Worm (Caenorhabditis elegans) whole organism, L2 larva: Measurements from ENCODE around the gene erh-2.

Experiments used
- C34F6.9 ChIP-seq: fragments of 150-350 bp; optimal IDR thresholded peaks from 2 replicates; lab custom pipeline; 2014; ENCODE audit warnings: missing biosample characterization, missing genetic modification characterization
- F13H6.1 ChIP-seq: sonication (generic microtip); optimal IDR thresholded peaks from 2 replicates; lab custom pipeline; 2016; ENCODE audit warnings: missing genetic modification characterization, missing compliant biosample characterization
- Y55F3AM.14 ChIP-seq: fragments of 200-800 bp; sonication (Bioruptor generic); optimal IDR thresholded peaks from 2 replicates; lab custom pipeline; 2018; ENCODE audit warnings: mild to moderate bottlenecking, missing genetic modification characterization, missing compliant biosample characterization
- alr-1 ChIP-seq: fragments of 150-350 bp; optimal IDR thresholded peaks from 2 replicates; lab custom pipeline; 2014; ENCODE audit warnings: missing biosample characterization, missing genetic modification characterization
- aly-2 ChIP-seq: fragments of 150-350 bp; optimal IDR thresholded peaks from 2 replicates; lab custom pipeline; 2014; ENCODE audit warnings: missing biosample characterization, missing genetic modification characterization
- ama-1 ChIP-seq: fragments of 150-350 bp; optimal IDR thresholded peaks from 2 replicates; lab custom pipeline; 2018; ENCODE audit warnings: inconsistent platforms
- blmp-1 ChIP-seq: sonication (generic microtip); optimal IDR thresholded peaks from 2 replicates; lab custom pipeline; 2017; ENCODE audit warnings: missing genetic modification characterization, mild to moderate bottlenecking, missing compliant biosample characterization, antibody characterized with exemption, moderate library complexity; ENCODE audit not compliant: insufficient read depth
- ceh-16 ChIP-seq: fragments of 150-350 bp; optimal IDR thresholded peaks from 2 replicates; lab custom pipeline; 2014; ENCODE audit warnings: missing biosample characterization, missing genetic modification characterization
- ceh-82 ChIP-seq: fragments of 150-350 bp; optimal IDR thresholded peaks from 2 replicates; lab custom pipeline; 2014; ENCODE audit warnings: missing biosample characterization, missing genetic modification characterization
- crh-2 ChIP-seq: sonication (generic microtip); optimal IDR thresholded peaks from 2 replicates; lab custom pipeline; 2017; ENCODE audit warnings: missing biosample characterization, missing genetic modification characterization
- dmd-4 ChIP-seq: sonication (generic microtip); optimal IDR thresholded peaks from 2 replicates; lab custom pipeline; 2017; ENCODE audit warnings: missing biosample characterization, missing genetic modification characterization
- egl-27 ChIP-seq: sonication (generic microtip); optimal IDR thresholded peaks from 3 replicates; lab custom pipeline; 2017; ENCODE audit warnings: missing biosample characterization, missing genetic modification reagents, missing genetic modification characterization
- elt-1 ChIP-seq: fragments of 150-350 bp; optimal IDR thresholded peaks from 2 replicates; lab custom pipeline; 2014; ENCODE audit warnings: missing biosample characterization, missing genetic modification characterization
- fos-1 ChIP-seq: fragments of 150-350 bp; optimal IDR thresholded peaks from 2 replicates; lab custom pipeline; 2014; ENCODE audit warnings: missing biosample characterization, missing genetic modification characterization
- gmeb-1 ChIP-seq: fragments of 150-350 bp; optimal IDR thresholded peaks from 2 replicates; lab custom pipeline; 2014; ENCODE audit warnings: missing biosample characterization, missing genetic modification characterization
- lin-11 ChIP-seq: fragments of 150-350 bp; sonication (generic microtip); optimal IDR thresholded peaks from 2 replicates; lab custom pipeline; 2014; ENCODE audit warnings: missing biosample characterization, missing genetic modification characterization, inconsistent platforms, mixed read lengths
- lin-13 ChIP-seq: fragments of 150-350 bp; optimal IDR thresholded peaks from 2 replicates; lab custom pipeline; 2014; ENCODE audit warnings: missing biosample characterization, missing genetic modification reagents, missing genetic modification characterization
- lin-39 ChIP-seq: fragments of 150-350 bp; optimal IDR thresholded peaks from 2 replicates; lab custom pipeline; 2014; ENCODE audit warnings: missing biosample characterization, missing genetic modification reagents, missing genetic modification characterization
- lsy-2 ChIP-seq, 2 experiments: fragments of 150-350 bp in 1 of 2; sonication (generic microtip) in 1 of 2; optimal IDR thresholded peaks; 2 replicates each; lab custom pipeline; 2014 to 2017; ENCODE audit warnings: missing biosample characterization in 2 of 2, missing genetic modification characterization in 2 of 2
- mab-5 ChIP-seq: fragments of 150-350 bp; optimal IDR thresholded peaks from 2 replicates; lab custom pipeline; 2014; ENCODE audit warnings: missing biosample characterization, missing genetic modification characterization
- mbf-1 ChIP-seq: sonication (generic microtip); optimal IDR thresholded peaks from 2 replicates; lab custom pipeline; 2017; ENCODE audit warnings: missing biosample characterization, missing genetic modification characterization
- mdl-1 ChIP-seq, 2 experiments: fragments of 150-350 bp in 1 of 2; sonication (generic microtip) in 1 of 2; optimal IDR thresholded peaks; 2 replicates each; lab custom pipeline; 2017; ENCODE audit warnings: missing biosample characterization in 2 of 2, missing genetic modification characterization in 2 of 2
- nhr-10 ChIP-seq: sonication (generic microtip); optimal IDR thresholded peaks from 2 replicates; lab custom pipeline; 2017; ENCODE audit warnings: missing biosample characterization, missing genetic modification characterization
- nhr-12 ChIP-seq: fragments of 150-350 bp; optimal IDR thresholded peaks from 2 replicates; lab custom pipeline; 2014; ENCODE audit warnings: missing biosample characterization, missing genetic modification characterization
- nhr-129 ChIP-seq: fragments of 150-350 bp; optimal IDR thresholded peaks from 2 replicates; lab custom pipeline; 2014; ENCODE audit warnings: missing biosample characterization, missing genetic modification characterization
- nhr-21 ChIP-seq: fragments of 150-350 bp; optimal IDR thresholded peaks from 2 replicates; lab custom pipeline; 2014; ENCODE audit warnings: missing biosample characterization, missing genetic modification characterization
- nhr-23 ChIP-seq: fragments of 150-350 bp; optimal IDR thresholded peaks from 2 replicates; lab custom pipeline; 2014; ENCODE audit warnings: missing biosample characterization, missing genetic modification reagents, missing genetic modification characterization
- nhr-25 ChIP-seq: fragments of 150-350 bp; sonication (generic microtip); optimal IDR thresholded peaks from 3 replicates; lab custom pipeline; 2014; ENCODE audit warnings: missing biosample characterization, missing genetic modification characterization
- nhr-6 ChIP-seq: fragments of 150-350 bp; optimal IDR thresholded peaks from 2 replicates; lab custom pipeline; 2014; ENCODE audit warnings: missing biosample characterization, missing genetic modification characterization
- nhr-77 ChIP-seq: fragments of 150-350 bp; optimal IDR thresholded peaks from 2 replicates; lab custom pipeline; 2014; ENCODE audit warnings: missing biosample characterization, missing genetic modification characterization
- peb-1 ChIP-seq: fragments of 150-350 bp; optimal IDR thresholded peaks from 2 replicates; lab custom pipeline; 2014; ENCODE audit warnings: missing biosample characterization, missing genetic modification characterization
- sem-4 ChIP-seq: fragments of 150-350 bp; optimal IDR thresholded peaks from 2 replicates; lab custom pipeline; 2014; ENCODE audit warnings: missing biosample characterization, missing genetic modification reagents, missing genetic modification characterization
- sma-3 ChIP-seq: sonication (generic microtip); optimal IDR thresholded peaks from 2 replicates; lab custom pipeline; 2016; ENCODE audit warnings: missing genetic modification reagents, missing genetic modification characterization, missing compliant biosample characterization
- sma-9 ChIP-seq, 2 experiments: fragments of 150-350 bp in 1 of 2; sonication (generic microtip) in 1 of 2; optimal IDR thresholded peaks; 2 replicates each; lab custom pipeline; 2014 to 2016; ENCODE audit warnings: missing genetic modification characterization in 2 of 2, mild to moderate bottlenecking in 1 of 2, missing biosample characterization in 1 of 2, missing compliant biosample characterization in 1 of 2, missing genetic modification reagents in 1 of 2, moderate library complexity in 1 of 2
- snpc-4 ChIP-seq: fragments of 150-350 bp; optimal IDR thresholded peaks from 2 replicates; lab custom pipeline; 2014; ENCODE audit warnings: missing biosample characterization, missing genetic modification characterization
- unc-39 ChIP-seq: fragments of 150-350 bp; optimal IDR thresholded peaks from 2 replicates; lab custom pipeline; 2014; ENCODE audit warnings: missing biosample characterization, missing genetic modification characterization
- unc-55 ChIP-seq: fragments of 150-350 bp; sonication (generic microtip); optimal IDR thresholded peaks from 3 replicates; lab custom pipeline; 2014; ENCODE audit warnings: missing biosample characterization, missing genetic modification reagents, missing genetic modification characterization
- unc-62 ChIP-seq: fragments of 150-350 bp; optimal IDR thresholded peaks from 2 replicates; lab custom pipeline; 2014; ENCODE audit warnings: missing biosample characterization, missing genetic modification reagents, missing genetic modification characterization
- zag-1 ChIP-seq: fragments of 150-350 bp; optimal IDR thresholded peaks from 2 replicates; lab custom pipeline; 2014; ENCODE audit warnings: missing biosample characterization, missing genetic modification characterization
- ztf-11 ChIP-seq: sonication (generic microtip); optimal IDR thresholded peaks from 2 replicates; lab custom pipeline; 2017; ENCODE audit warnings: missing biosample characterization, missing genetic modification characterization

Gene erh-2

ce11 chrIII:4593098-4593697 is at the start of gene erh-2:
erh-2 (plus strand) TSS chrIII:4593231.
- TF ChIP-seq dmd-4 (tag; lab: Kevin White, UChicago) = no peak
- no peak for TF ChIP-seq nhr-23
- TF ChIP-seq Y55F3AM.14 (GFP tag; lab: Kevin White, UChicago) = no peak
- no peak for TF ChIP-seq alr-1
- TF ChIP-seq fos-1 = no peak
- TF ChIP-seq nhr-10 = no peak
- no peak for TF ChIP-seq elt-1 (tag; lab: Kevin White, UChicago)
- TF ChIP-seq egl-27 = no peak
- TF ChIP-seq unc-39 = no peak
- no peak for TF ChIP-seq nhr-6
- TF ChIP-seq ceh-82 (tag; lab: Kevin White, UChicago) = no peak
- no peak for TF ChIP-seq mab-5 (tag; lab: Kevin White, UChicago)
- no peak for TF ChIP-seq sma-9 (GFP tag; optimal IDR thresholded peaks at IDR 0.05; lab: Kevin White, UChicago)
- no peak for TF ChIP-seq sma-9 (tag; optimal IDR thresholded peaks at IDR 0.05; lab: Kevin White, UChicago)
- TF ChIP-seq, all 48 proteins: peak for 0

- TF ChIP-seq gmeb-1 (tag; lab: Kevin White, UChicago) = no peak
- TF ChIP-seq elt-1 (tag; lab: Kevin White, UChicago) = no peak
- TF ChIP-seq mbf-1 (tag; lab: Kevin White, UChicago) = no peak
- no peak for TF ChIP-seq lin-39
- no peak for TF ChIP-seq nhr-129
- no peak for TF ChIP-seq nhr-21 (tag; lab: Kevin White, UChicago)
- TF ChIP-seq mab-5 (tag; lab: Kevin White, UChicago) = no peak
- no peak for TF ChIP-seq ztf-11 (tag; lab: Kevin White, UChicago)
- no peak for TF ChIP-seq C34F6.9 (tag; lab: Kevin White, UChicago)
- no peak for TF ChIP-seq aly-2 (tag; lab: Kevin White, UChicago)
- no peak for TF ChIP-seq unc-39
- no peak for TF ChIP-seq lin-11 (tag; lab: Kevin White, UChicago)
- no peak for TF ChIP-seq sma-3
- TF ChIP-seq snpc-4 (tag; lab: Kevin White, UChicago) = no peak
Measured at ce11 chrIII:4544959-4545358, 48.1 kb upstream of the erh-2 start, which contains the start of gene M88.3. M88.3 (minus strand) TSS chrIII:4545059.

ce11 chrIII:4548739-4549138 is 44.3 kb upstream of the erh-2 start, which contains the start of gene M88.4:
M88.4 (plus strand) TSS chrIII:4549039.
- no peak for TF ChIP-seq ama-1 (lab: Kevin White, UChicago)
- no peak for TF ChIP-seq dmd-4 (tag; lab: Kevin White, UChicago)
- TF ChIP-seq Y55F3AM.14 (GFP tag; lab: Kevin White, UChicago) = no peak
- no peak for TF ChIP-seq peb-1 (tag; lab: Kevin White, UChicago)
- TF ChIP-seq nhr-77 (tag; lab: Kevin White, UChicago) = no peak
- TF ChIP-seq unc-62 (GFP tag; lab: Kevin White, UChicago) = no peak
- no peak for TF ChIP-seq sma-9 (GFP tag; optimal IDR thresholded peaks at IDR 0.05; lab: Kevin White, UChicago)
- no peak for TF ChIP-seq sma-9 (tag; optimal IDR thresholded peaks at IDR 0.05; lab: Kevin White, UChicago)
- TF ChIP-seq unc-55 = no peak
- TF ChIP-seq sma-3 = no peak
- no peak for TF ChIP-seq nhr-12 (tag; lab: Kevin White, UChicago)

- TF ChIP-seq gmeb-1 (tag; lab: Kevin White, UChicago) (peak; percentile 49), F13H6.1 (tag; lab: Kevin White, UChicago) (peak; percentile 83), ceh-16 (tag; lab: Kevin White, UChicago) (no peak), nhr-25 (tag; lab: Kevin White, UChicago) (peak; percentile 56), crh-2 (tag; lab: Kevin White, UChicago) (peak; percentile 71), nhr-12 (tag; lab: Kevin White, UChicago) (no peak), egl-27 (peak; percentile 61), snpc-4 (tag; lab: Kevin White, UChicago) (no peak), blmp-1 (peak; percentile 5), aly-2 (tag; lab: Kevin White, UChicago) (no peak), lsy-2 (tag; optimal IDR thresholded peaks at IDR 0.05; lab: Kevin White, UChicago) (peak in 1 of 2 experiments; percentile 71), Y55F3AM.14 (GFP tag; lab: Kevin White, UChicago) (peak; percentile 28), zag-1 (tag; lab: Kevin White, UChicago) (peak; percentile 32), fos-1 (peak; percentile 83), sem-4 (tag; lab: Kevin White, UChicago) (peak; percentile 50), C34F6.9 (tag; lab: Kevin White, UChicago) (peak; percentile 80), peb-1 (tag; lab: Kevin White, UChicago) (peak; percentile 71), nhr-21 (tag; lab: Kevin White, UChicago) (peak; percentile 24), unc-55 (peak; percentile 68), sma-9 (GFP tag; optimal IDR thresholded peaks at IDR 0.05; lab: Kevin White, UChicago) (peak; percentile 85), sma-9 (tag; optimal IDR thresholded peaks at IDR 0.05; lab: Kevin White, UChicago) (no peak), mab-5 (tag; lab: Kevin White, UChicago) (peak; percentile 17), nhr-6 (no peak), lin-13 (GFP tag; lab: Kevin White, UChicago) (peak; percentile 54), mdl-1 (tag; optimal IDR thresholded peaks at IDR 0.05; lab: Kevin White, UChicago) (peak; percentile 26 to 49), sma-3 (peak; percentile 46), nhr-129 (peak; percentile 91), lin-11 (tag; lab: Kevin White, UChicago) (peak; percentile 37), alr-1 (no peak), lin-39 (no peak)
Measured at ce11 chrIII:4551963-4552362, 41.1 kb upstream of the erh-2 start.
